Fruit fly (Drosophila melanogaster): ENCODE measurements around the gene CG14629.

The CG14629 gene

DNA sequence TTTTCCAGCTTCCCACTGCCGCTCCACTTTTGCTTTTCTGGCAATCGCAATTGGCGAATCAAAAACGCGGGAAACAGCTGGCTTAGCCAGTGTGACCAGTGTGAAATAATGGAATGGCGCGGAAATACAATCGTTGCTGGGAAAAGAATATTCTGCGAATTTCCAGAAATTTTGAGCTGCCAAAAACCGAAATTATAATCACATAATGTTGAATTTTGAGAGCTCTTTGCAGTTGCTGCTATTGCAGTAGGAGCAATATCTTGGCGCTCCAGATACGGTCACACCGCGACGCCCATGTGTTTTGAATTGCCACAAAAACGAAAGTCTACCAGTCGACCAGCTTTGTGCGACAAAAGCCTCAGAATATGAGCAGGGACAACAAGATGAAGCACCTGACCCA is 20.8 kb upstream of the CG14629 start, which contains the start of the genes Cdc45 and Rpp21 (continued):
- TF ChIP-seq Nf-YC (tag; optimal IDR thresholded peaks at IDR 0.05) = peak; percentile 78
- no peak for TF ChIP-seq cad (GFP tag; optimal IDR thresholded peaks at IDR 0.05)
- no peak for TF ChIP-seq oc (tag; optimal IDR thresholded peaks at IDR 0.05)
- no peak for TF ChIP-seq CG31388 (GFP tag; optimal IDR thresholded peaks at IDR 0.05)
- TF ChIP-seq CG31365 (tag; optimal IDR thresholded peaks at IDR 0.05) = no peak
- TF ChIP-seq Mes4 (GFP tag; optimal IDR thresholded peaks at IDR 0.05) = no peak
- no peak for TF ChIP-seq zf30C (GFP tag; optimal IDR thresholded peaks at IDR 0.05)
- no peak for TF ChIP-seq da (GFP tag; optimal IDR thresholded peaks at IDR 0.05)
- TF ChIP-seq slou (GFP tag; optimal IDR thresholded peaks at IDR 0.05) = no peak
- TF ChIP-seq CG11398 (GFP tag; optimal IDR thresholded peaks at IDR 0.05) = no peak
- TF ChIP-seq CG32767 (GFP tag; IDR thresholded peaks at IDR 0.05) = no peak
- no peak for TF ChIP-seq tx (GFP tag; optimal IDR thresholded peaks at IDR 0.05)
- no peak for TF ChIP-seq CG17568 (GFP tag; optimal IDR thresholded peaks at IDR 0.05)
- no peak for TF ChIP-seq sim (GFP tag; IDR thresholded peaks at IDR 0.05)
- TF ChIP-seq CG3163 (GFP tag; optimal IDR thresholded peaks at IDR 0.05) = no peak
- TF ChIP-seq sima (GFP tag; optimal IDR thresholded peaks at IDR 0.05) = no peak
- no peak for TF ChIP-seq CG11085 (GFP tag; IDR thresholded peaks at IDR 0.05)
- TF ChIP-seq CG18599 (GFP tag; optimal IDR thresholded peaks at IDR 0.05) = no peak
- TF ChIP-seq HHEX (GFP tag; optimal IDR thresholded peaks at IDR 0.05) = no peak
- TF ChIP-seq CG3847 (GFP tag; IDR thresholded peaks at IDR 0.05) = no peak
- no peak for TF ChIP-seq Asciz (GFP tag; optimal IDR thresholded peaks at IDR 0.05)
- TF ChIP-seq gfzf (GFP tag; optimal IDR thresholded peaks at IDR 0.05) = peak; percentile 86
- no peak for TF ChIP-seq tio (GFP tag; optimal IDR thresholded peaks at IDR 0.05)
- no peak for TF ChIP-seq chn (GFP tag; optimal IDR thresholded peaks at IDR 0.05)
- TF ChIP-seq ranshi (GFP tag; IDR thresholded peaks at IDR 0.05) = no peak
- TF ChIP-seq CG1647 (GFP tag; optimal IDR thresholded peaks at IDR 0.05) = no peak
- TF ChIP-seq ERR (GFP tag; optimal IDR thresholded peaks at IDR 0.05) = no peak
- no peak for TF ChIP-seq so (GFP tag; IDR thresholded peaks at IDR 0.05)
- TF ChIP-seq hth (optimal IDR thresholded peaks at IDR 0.05) = no peak
- no peak for TF ChIP-seq crol (GFP tag; IDR thresholded peaks at IDR 0.05)
- TF ChIP-seq lov (optimal IDR thresholded peaks at IDR 0.05) = no peak
- no peak for TF ChIP-seq lov (GFP tag; IDR thresholded peaks at IDR 0.05)
- no peak for TF ChIP-seq Antp (GFP tag; optimal IDR thresholded peaks at IDR 0.05)
- no peak for TF ChIP-seq inv (GFP tag; IDR thresholded peaks at IDR 0.05; ENCODE audit: partially characterized antibody)
- no peak for TF ChIP-seq Jarid2 (GFP tag; optimal IDR thresholded peaks at IDR 0.05)
- TF ChIP-seq corto (GFP tag; optimal IDR thresholded peaks at IDR 0.05) = no peak
- TF ChIP-seq vfl (GFP tag; optimal IDR thresholded peaks at IDR 0.05) = no peak
- no peak for TF ChIP-seq trh (GFP tag; optimal IDR thresholded peaks at IDR 0.05)
- TF ChIP-seq CG7745 (tag; optimal IDR thresholded peaks at IDR 0.05) = no peak
- peak; percentile 12 for TF ChIP-seq hkb (optimal IDR thresholded peaks at IDR 0.05)
- no peak for TF ChIP-seq hkb (GFP tag; IDR thresholded peaks at IDR 0.05)
- no peak for TF ChIP-seq HLH54F (GFP tag; optimal IDR thresholded peaks at IDR 0.05)
- TF ChIP-seq CG8089 (GFP tag; optimal IDR thresholded peaks at IDR 0.05) = no peak
- no peak for TF ChIP-seq dan (GFP tag; IDR thresholded peaks at IDR 0.05)
- TF ChIP-seq unpg (GFP tag; optimal IDR thresholded peaks at IDR 0.05) = no peak
- TF ChIP-seq toy (GFP tag; IDR thresholded peaks at IDR 0.05) = no peak
- no peak for TF ChIP-seq CG14050 (GFP tag; IDR thresholded peaks at IDR 0.05)
- no peak for TF ChIP-seq amos (GFP tag; IDR thresholded peaks at IDR 0.05; ENCODE audit: partially characterized antibody)
- no peak for TF ChIP-seq CG2199 (GFP tag; IDR thresholded peaks at IDR 0.05)
- no peak for TF ChIP-seq jumu (GFP tag; optimal IDR thresholded peaks at IDR 0.05)
- no peak for TF ChIP-seq Spps (tag; optimal IDR thresholded peaks at IDR 0.05)
- TF ChIP-seq PHDP (tag; optimal IDR thresholded peaks at IDR 0.05) = no peak
- TF ChIP-seq CG7556 (GFP tag; optimal IDR thresholded peaks at IDR 0.05) = no peak
- no peak for TF ChIP-seq B-H1 (GFP tag; IDR thresholded peaks at IDR 0.05)

Data from whole organism, embryonic.